Fruit fly (Drosophila melanogaster): ENCODE measurements around the gene Hipk.

Gene Hipk

DNA sequence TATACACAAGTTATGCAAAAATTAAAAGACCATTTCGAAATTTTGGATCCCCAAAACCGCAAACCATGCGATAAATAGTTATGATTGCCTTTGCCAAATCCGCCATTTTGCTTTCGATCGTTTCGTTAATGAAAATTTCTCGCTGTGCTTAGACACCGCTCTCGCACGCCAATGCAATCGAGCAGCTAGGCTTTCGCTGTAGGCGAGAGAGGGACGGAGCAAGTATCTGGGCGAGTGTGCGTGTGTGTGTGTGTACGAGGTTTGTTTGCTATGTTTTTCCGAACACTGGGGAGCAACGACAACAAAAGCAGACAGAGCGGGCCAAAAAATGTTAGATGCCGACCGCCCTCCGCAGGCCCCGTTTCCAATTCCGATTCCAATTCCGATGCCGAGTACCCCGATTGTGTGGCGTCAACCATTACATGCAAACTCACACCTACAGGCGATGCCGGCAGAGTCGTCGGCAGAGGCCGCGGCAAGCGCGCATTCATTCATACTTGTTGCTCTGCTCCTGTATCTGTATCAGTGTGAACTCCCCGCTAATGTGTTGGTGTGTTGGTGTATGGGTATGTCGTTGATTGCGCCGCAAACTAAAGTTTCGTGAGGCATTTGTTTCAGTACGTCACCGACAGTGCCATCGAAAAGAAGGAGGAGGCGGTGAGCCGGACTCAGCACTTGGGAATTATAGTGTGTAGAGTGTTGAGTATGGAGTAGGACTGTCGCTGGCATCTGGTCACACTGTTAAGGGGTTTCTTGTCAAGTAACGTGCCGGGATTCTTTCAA is 85.2 kb downstream of the Hipk start (continued):
- TF ChIP-seq cg (GFP tag; optimal IDR thresholded peaks at IDR 0.05) (peak; percentile 100), onecut (GFP tag; IDR thresholded peaks at IDR 0.05) (no peak), bab2 (GFP tag; optimal IDR thresholded peaks at IDR 0.05) (peak; percentile 44), nau (GFP tag; optimal IDR thresholded peaks at IDR 0.05) (peak; percentile 56), sc (optimal IDR thresholded peaks at IDR 0.05) (no peak), sc (GFP tag; optimal IDR thresholded peaks at IDR 0.05) (no peak), ewg (GFP tag; optimal IDR thresholded peaks at IDR 0.05) (no peak), oc (tag; optimal IDR thresholded peaks at IDR 0.05) (peak; percentile 22), CG12391 (tag; optimal IDR thresholded peaks at IDR 0.05) (peak; percentile 0), CG12155 (GFP tag; optimal IDR thresholded peaks at IDR 0.05) (no peak), CG6854 (GFP tag; optimal IDR thresholded peaks at IDR 0.05) (peak; percentile 29), jing (GFP tag; optimal IDR thresholded peaks at IDR 0.05) (no peak), dpn (GFP tag; optimal IDR thresholded peaks at IDR 0.05) (peak in 1 of 2 experiments; percentile 12), CG12769 (tag; optimal IDR thresholded peaks at IDR 0.05) (peak; percentile 97), CG15514 (GFP tag; optimal IDR thresholded peaks at IDR 0.05) (peak; percentile 56), Ada2b (GFP tag; IDR thresholded peaks at IDR 0.05) (peak; percentile 40; the same call in 1 of the 2 replicates), CG16815 (GFP tag; optimal IDR thresholded peaks at IDR 0.05) (peak; percentile 50), CG10274 (GFP tag; optimal IDR thresholded peaks at IDR 0.05) (no peak), CG10543 (GFP tag; optimal IDR thresholded peaks at IDR 0.05) (peak; percentile 100), CG8290 (GFP tag; optimal IDR thresholded peaks at IDR 0.05) (peak; percentile 50), CG8290 (tag; optimal IDR thresholded peaks at IDR 0.05) (peak; percentile 12 to 71), Deaf1 (tag; optimal IDR thresholded peaks at IDR 0.05) (peak; percentile 99), CG16863 (GFP tag; optimal IDR thresholded peaks at IDR 0.05) (no peak), chm (GFP tag; IDR thresholded peaks at IDR 0.05) (peak; percentile 87), CG4820 (GFP tag; optimal IDR thresholded peaks at IDR 0.05) (no peak), klu (GFP tag; IDR thresholded peaks at IDR 0.05) (peak; percentile 50; the same call in 1 of the 2 replicates), CG1603 (tag; optimal IDR thresholded peaks at IDR 0.05) (peak; percentile 51), CG6175 (GFP tag; IDR thresholded peaks at IDR 0.05) (peak; percentile 93), CG2116 (GFP tag; optimal IDR thresholded peaks at IDR 0.05) (peak; percentile 18), pros (GFP tag; optimal IDR thresholded peaks at IDR 0.05) (peak; percentile 80), Jarid2 (GFP tag; optimal IDR thresholded peaks at IDR 0.05) (peak; percentile 96), CG12071 (GFP tag; optimal IDR thresholded peaks at IDR 0.05) (peak; percentile 19), Fer3 (tag; optimal IDR thresholded peaks at IDR 0.05) (peak; percentile 11), kay (GFP tag; optimal IDR thresholded peaks at IDR 0.05) (peak; percentile 58), Scr (GFP tag; IDR thresholded peaks at IDR 0.05; ENCODE audit: partially characterized antibody) (0 out of 2 replicates have a peak, but pooled peaks have one; percentile 30), grau (tag; optimal IDR thresholded peaks at IDR 0.05) (peak; percentile 31), Poxn (GFP tag; IDR thresholded peaks at IDR 0.05) (peak; percentile 57), CG14441 (GFP tag; IDR thresholded peaks at IDR 0.05) (peak; percentile 65; the same call in 1 of the 2 replicates), CG8359 (GFP tag; optimal IDR thresholded peaks at IDR 0.05; ENCODE audit: borderline replicate concordance) (no peak), CG7963 (GFP tag; IDR thresholded peaks at IDR 0.05; ENCODE audit: partially characterized antibody) (no peak), fd64A (GFP tag; optimal IDR thresholded peaks at IDR 0.05) (peak; percentile 51), Bteb2 (GFP tag; optimal IDR thresholded peaks at IDR 0.05) (no peak), tgo (GFP tag; IDR thresholded peaks at IDR 0.05) (peak; percentile 53; the same call in 2 of the 3 replicates), HmgZ (tag; optimal IDR thresholded peaks at IDR 0.05) (peak; percentile 87), CG7987 (GFP tag; optimal IDR thresholded peaks at IDR 0.05) (peak; percentile 12), CG31224 (GFP tag; IDR thresholded peaks at IDR 0.05) (peak; percentile 59), Spps (tag; optimal IDR thresholded peaks at IDR 0.05) (no peak), HmgD (GFP tag; optimal IDR thresholded peaks at IDR 0.05) (peak; percentile 47), E2f1 (GFP tag; IDR thresholded peaks at IDR 0.05) (peak; percentile 41; the same call in 1 of the 2 replicates)

Measured in whole organism, embryonic.